Worm (Caenorhabditis elegans): ENCODE results near the gene Y32F6A.4.

Gene Y32F6A.4

DNA sequence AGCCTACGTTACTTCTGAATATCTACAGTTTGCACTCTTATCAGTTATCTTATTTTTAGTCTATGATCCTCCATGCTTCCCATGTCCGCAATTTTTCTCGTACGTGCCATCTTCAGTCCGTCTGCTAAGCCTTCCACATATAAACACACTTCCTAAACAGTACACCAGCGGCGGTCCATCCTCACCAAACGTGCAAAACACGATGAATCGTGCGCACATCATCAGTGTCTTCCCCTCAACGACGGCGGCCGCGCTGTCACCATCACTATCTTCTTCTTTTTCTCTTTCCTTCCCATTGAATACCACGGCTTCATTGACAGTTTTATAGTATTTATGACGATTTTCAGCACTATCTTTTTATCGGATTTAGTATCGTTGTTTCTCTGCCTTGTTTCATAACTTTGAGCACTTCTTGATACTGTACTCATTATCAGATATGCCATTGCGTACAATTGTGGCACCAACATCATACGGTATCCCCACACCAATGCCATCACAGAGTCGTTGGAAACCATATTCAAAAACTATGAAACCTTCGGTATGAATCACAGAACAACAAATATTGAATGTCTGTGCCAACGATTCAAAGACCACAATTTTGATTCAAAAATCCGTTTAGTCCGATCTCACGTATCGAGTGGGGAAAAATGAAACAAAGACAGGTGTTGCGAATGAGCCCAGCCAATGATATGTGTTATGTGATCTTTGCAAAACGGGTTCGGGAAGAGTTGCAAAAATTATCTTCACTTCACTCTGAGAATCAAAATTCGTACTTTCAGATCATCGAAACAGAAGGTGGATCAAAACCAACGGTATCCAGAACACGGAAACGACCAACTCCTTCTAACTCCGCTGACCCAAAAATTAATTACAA lies 39.3 kb upstream of the Y32F6A.4 start:
- TF ChIP-seq blmp-1 (tag; optimal IDR thresholded peaks at IDR 0.05) (no peak), ceh-83 (GFP tag; optimal IDR thresholded peaks at IDR 0.05) (no peak), ham-2 (GFP tag; optimal IDR thresholded peaks at IDR 0.05) (no peak), hlh-1 (tag; optimal IDR thresholded peaks at IDR 0.05) (peak; percentile 55), tbx-8 (GFP tag; optimal IDR thresholded peaks at IDR 0.05) (no peak), ceh-43 (GFP tag; optimal IDR thresholded peaks at IDR 0.05) (no peak), unc-62 (GFP tag; optimal IDR thresholded peaks at IDR 0.05) (no peak)

DNA sequence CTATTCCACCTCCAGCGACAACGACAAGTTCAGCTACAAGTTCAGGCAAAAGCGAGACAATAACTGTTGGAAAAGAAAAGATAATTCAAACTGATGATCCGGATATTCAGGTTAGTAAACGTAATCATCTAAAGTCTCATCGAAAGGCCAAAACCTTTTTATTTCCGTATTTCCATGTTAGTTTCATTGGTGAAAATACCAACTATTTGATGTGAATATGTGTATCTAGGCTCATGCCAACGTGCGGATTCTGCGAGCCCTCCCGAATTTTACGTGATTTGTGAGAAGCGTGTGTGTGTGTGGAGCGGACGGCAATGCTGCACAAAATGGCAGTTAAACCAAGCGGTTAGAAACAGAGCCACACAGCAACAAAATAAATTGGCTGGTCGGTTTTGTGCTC lies 37.1 kb upstream of the Y32F6A.4 start:
- no peak for TF ChIP-seq sptf-1 (tag; optimal IDR thresholded peaks at IDR 0.05)
- TF ChIP-seq mep-1 (tag; optimal IDR thresholded peaks at IDR 0.05): no peak
- TF ChIP-seq nhr-76 (tag; optimal IDR thresholded peaks at IDR 0.05): no peak
- TF ChIP-seq ceh-83 (GFP tag; optimal IDR thresholded peaks at IDR 0.05): no peak
- TF ChIP-seq sem-2 (GFP tag; optimal IDR thresholded peaks at IDR 0.05): no peak

DNA sequence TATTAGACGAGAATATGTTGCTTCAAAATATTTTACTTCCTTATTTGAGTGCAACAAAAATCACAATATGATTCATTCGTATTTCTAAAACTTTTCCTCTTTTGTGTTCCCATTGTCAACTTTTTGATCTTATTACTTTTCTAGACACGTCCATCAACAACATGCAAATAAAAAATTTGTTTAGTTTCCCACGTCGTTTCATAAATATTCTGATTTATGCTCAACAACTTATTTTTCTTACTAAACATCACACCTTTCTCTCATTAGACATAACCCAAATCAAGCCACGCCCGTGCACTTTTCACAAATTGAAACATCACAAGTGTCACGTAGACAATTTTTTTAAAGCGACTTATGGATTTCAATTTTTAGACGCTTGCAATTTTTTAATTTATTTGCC lies 36.0 kb upstream of the Y32F6A.4 start:
- TF ChIP-seq tbx-8 (GFP tag; optimal IDR thresholded peaks at IDR 0.05): no peak
- TF ChIP-seq lsy-2 (tag; optimal IDR thresholded peaks at IDR 0.05): no peak
- no peak for TF ChIP-seq lin-13 (tag; optimal IDR thresholded peaks at IDR 0.05)
- no peak for TF ChIP-seq mab-5 (tag; optimal IDR thresholded peaks at IDR 0.05)
- TF ChIP-seq flh-1 (GFP tag; optimal IDR thresholded peaks at IDR 0.05): no peak
- TF ChIP-seq elt-3 (tag; optimal IDR thresholded peaks at IDR 0.05): no peak
- TF ChIP-seq mls-2 (tag; optimal IDR thresholded peaks at IDR 0.05): no peak
- no peak for TF ChIP-seq ham-2 (GFP tag; optimal IDR thresholded peaks at IDR 0.05)
- no peak for TF ChIP-seq sptf-1 (tag; optimal IDR thresholded peaks at IDR 0.05)
- no peak for TF ChIP-seq ceh-43 (GFP tag; optimal IDR thresholded peaks at IDR 0.05)
- no peak for TF ChIP-seq nhr-76 (tag; optimal IDR thresholded peaks at IDR 0.05)
- TF ChIP-seq sem-2 (GFP tag; optimal IDR thresholded peaks at IDR 0.05): no peak
- TF ChIP-seq blmp-1 (tag; optimal IDR thresholded peaks at IDR 0.05): no peak
- no peak for TF ChIP-seq mep-1 (tag; optimal IDR thresholded peaks at IDR 0.05)
- TF ChIP-seq ztf-11 (tag; optimal IDR thresholded peaks at IDR 0.05): no peak
- TF ChIP-seq cnd-1 (tag; optimal IDR thresholded peaks at IDR 0.05): no peak
- TF ChIP-seq unc-39 (tag; optimal IDR thresholded peaks at IDR 0.05): no peak
- no peak for TF ChIP-seq bed-3 (GFP tag; optimal IDR thresholded peaks at IDR 0.05)
- TF ChIP-seq nhr-237 (tag; optimal IDR thresholded peaks at IDR 0.05): no peak
- TF ChIP-seq zip-8 (tag; optimal IDR thresholded peaks at IDR 0.05): no peak

DNA sequence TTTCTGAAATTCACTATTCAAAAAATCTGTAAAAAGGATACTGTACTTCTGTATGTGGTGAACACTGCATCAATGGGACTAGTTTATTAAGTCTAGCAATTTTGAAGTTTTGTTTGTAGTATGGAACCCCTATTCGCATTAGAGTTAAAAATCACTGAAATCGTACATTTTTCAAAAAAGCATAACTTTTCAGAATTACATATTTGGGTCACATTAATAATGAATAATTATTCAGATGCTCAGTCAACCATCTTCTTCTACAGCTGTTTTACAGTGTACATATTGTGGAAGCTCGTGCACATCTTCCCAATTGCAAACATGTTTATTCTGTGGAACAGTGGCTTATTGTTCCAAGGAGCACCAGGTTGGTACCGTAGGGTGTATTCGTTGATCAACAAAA lies 34.8 kb upstream of the Y32F6A.4 start:
- no peak for TF ChIP-seq ceh-83 (GFP tag; optimal IDR thresholded peaks at IDR 0.05)
- TF ChIP-seq lin-32 (GFP tag; optimal IDR thresholded peaks at IDR 0.05): no peak
- no peak for TF ChIP-seq snpc-4 (tag; optimal IDR thresholded peaks at IDR 0.05)
- no peak for TF ChIP-seq mab-5 (tag; optimal IDR thresholded peaks at IDR 0.05)
- no peak for TF ChIP-seq nhr-28 (tag; optimal IDR thresholded peaks at IDR 0.05)
- TF ChIP-seq hlh-1 (tag; optimal IDR thresholded peaks at IDR 0.05): no peak
- TF ChIP-seq sem-2 (GFP tag; optimal IDR thresholded peaks at IDR 0.05): no peak
- no peak for TF ChIP-seq tbx-8 (GFP tag; optimal IDR thresholded peaks at IDR 0.05)
- TF ChIP-seq flh-1 (GFP tag; optimal IDR thresholded peaks at IDR 0.05): no peak
- no peak for TF ChIP-seq nhr-237 (tag; optimal IDR thresholded peaks at IDR 0.05)
- no peak for TF ChIP-seq unc-39 (tag; optimal IDR thresholded peaks at IDR 0.05)
- no peak for TF ChIP-seq ceh-43 (GFP tag; optimal IDR thresholded peaks at IDR 0.05)
- TF ChIP-seq elt-1 (tag; optimal IDR thresholded peaks at IDR 0.05; ENCODE audit: borderline replicate concordance, insufficient read depth): no peak

DNA sequence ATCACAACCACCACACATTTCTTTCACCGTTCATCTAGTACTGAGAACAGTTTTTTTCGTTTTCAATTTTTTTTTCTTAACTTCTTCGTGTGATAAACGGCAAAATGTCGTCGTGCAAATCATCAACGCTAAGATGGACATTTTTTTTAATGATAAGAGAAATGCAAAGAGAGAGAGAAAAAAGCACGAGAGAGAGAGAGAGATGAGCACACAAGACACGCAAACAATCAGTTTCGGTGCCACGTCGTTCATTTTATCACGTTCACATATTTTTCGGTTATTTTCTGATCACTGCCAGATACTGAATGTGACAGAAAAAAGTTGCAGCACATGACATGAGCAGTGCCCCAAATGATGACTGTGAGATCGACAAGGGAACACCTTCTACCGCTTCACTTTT lies 34.3 kb upstream of the Y32F6A.4 start, which contains the start of gene egl-9:
egl-9 (plus strand) TSS at position 328 of the 400 bp plus-strand sequence.
- TF ChIP-seq ham-2 (GFP tag; optimal IDR thresholded peaks at IDR 0.05) (no peak), mls-2 (tag; optimal IDR thresholded peaks at IDR 0.05) (no peak), tbx-8 (GFP tag; optimal IDR thresholded peaks at IDR 0.05) (no peak), unc-120 (tag; optimal IDR thresholded peaks at IDR 0.05; ENCODE audit: poor library complexity, severe bottlenecking) (no peak), lsy-2 (tag; optimal IDR thresholded peaks at IDR 0.05) (no peak), mep-1 (tag; optimal IDR thresholded peaks at IDR 0.05) (no peak), lin-32 (GFP tag; optimal IDR thresholded peaks at IDR 0.05) (no peak), ces-1 (GFP tag; optimal IDR thresholded peaks at IDR 0.05) (no peak), M03D4.4 (tag; optimal IDR thresholded peaks at IDR 0.05) (no peak), zip-8 (tag; optimal IDR thresholded peaks at IDR 0.05) (no peak), ceh-83 (GFP tag; optimal IDR thresholded peaks at IDR 0.05) (no peak)

Data from whole organism, mixed stage, embryonic.